Fruit fly (Drosophila melanogaster) whole organism, prepupa: ENCODE results near the gene gwl.

Experiments used
- Blimp-1 ChIP-seq: fragments of 200-800 bp; sonication (Bioruptor generic); optimal IDR thresholded peaks from 3 replicates; lab custom pipeline; 2017; ENCODE audit warnings: missing biosample characterization, missing genetic modification characterization, mild to moderate bottlenecking, moderate library complexity, missing genetic modification reagents
- CG10669 ChIP-seq: fragments of 200-800 bp; sonication (Bioruptor generic); optimal IDR thresholded peaks from 3 replicates; lab custom pipeline; 2018; ENCODE audit warnings: missing biosample characterization, mild to moderate bottlenecking, missing genetic modification characterization, moderate library complexity
- CG11294 ChIP-seq: fragments of 200-800 bp; sonication (Bioruptor generic); IDR thresholded peaks from 2 replicates; pipeline ENCODE4 v1.3.6; 2022; ENCODE audit warnings: missing biosample characterization, missing genetic modification characterization
- CG15336 ChIP-seq: fragments of 200-800 bp; sonication (Bioruptor generic); IDR thresholded peaks from 2 replicates; pipeline ENCODE4 v1.3.6; 2022; ENCODE audit warnings: missing biosample characterization, missing genetic modification characterization
- CG1621 ChIP-seq: fragments of 200-800 bp; sonication (Bioruptor generic); optimal IDR thresholded peaks from 3 replicates; lab custom pipeline; 2018; ENCODE audit warnings: missing biosample characterization, mild to moderate bottlenecking, missing genetic modification characterization
- CG16779 ChIP-seq: fragments of 200-800 bp; sonication (Bioruptor generic); optimal IDR thresholded peaks from 3 replicates; lab custom pipeline; 2017; ENCODE audit warnings: missing biosample characterization, mild to moderate bottlenecking, missing genetic modification characterization
- CG3032 ChIP-seq: fragments of 200-800 bp; optimal IDR thresholded peaks from 2 replicates; lab custom pipeline; 2019; ENCODE audit warnings: missing biosample characterization, mild to moderate bottlenecking, missing genetic modification characterization, moderate library complexity
- CG31627 ChIP-seq: fragments of 200-800 bp; sonication (Bioruptor generic); optimal IDR thresholded peaks from 3 replicates; lab custom pipeline; 2016; ENCODE audit warnings: missing biosample characterization, missing genetic modification characterization
- CG32006 ChIP-seq: fragments of 200-800 bp; sonication (Bioruptor generic); optimal IDR thresholded peaks from 3 replicates; lab custom pipeline; 2017; ENCODE audit warnings: missing biosample characterization, mild to moderate bottlenecking, missing genetic modification characterization
- CG6276 ChIP-seq: fragments of 200-800 bp; sonication (Bioruptor generic); optimal IDR thresholded peaks from 2 replicates; lab custom pipeline; 2017; ENCODE audit warnings: missing biosample characterization, mild to moderate bottlenecking, missing genetic modification characterization
- CG6792 ChIP-seq: fragments of 200-800 bp; sonication (Bioruptor generic); optimal IDR thresholded peaks from 3 replicates; lab custom pipeline; 2016; ENCODE audit warnings: missing biosample characterization, missing genetic modification characterization
- CG6808 ChIP-seq: fragments of 200-800 bp; sonication (Bioruptor generic); optimal IDR thresholded peaks from 3 replicates; lab custom pipeline; 2017; ENCODE audit warnings: missing biosample characterization, missing genetic modification characterization, mild to moderate bottlenecking, moderate library complexity, missing genetic modification reagents
- CG6854 ChIP-seq: fragments of 200-800 bp; sonication (Bioruptor generic); optimal IDR thresholded peaks from 2 replicates; lab custom pipeline; 2017; ENCODE audit warnings: missing biosample characterization, mild to moderate bottlenecking, missing genetic modification characterization
- CG8319 ChIP-seq: fragments of 200-800 bp; sonication (Bioruptor generic); optimal IDR thresholded peaks from 3 replicates; lab custom pipeline; 2016; ENCODE audit warnings: missing biosample characterization, missing genetic modification characterization
- CG8632 ChIP-seq: fragments of 200-800 bp; sonication (Bioruptor generic); optimal IDR thresholded peaks from 3 replicates; lab custom pipeline; 2016; ENCODE audit warnings: missing biosample characterization, missing genetic modification characterization
- CG9139 ChIP-seq: fragments of 200-800 bp; sonication (Bioruptor generic); optimal IDR thresholded peaks from 3 replicates; lab custom pipeline; 2017; ENCODE audit warnings: missing biosample characterization, mild to moderate bottlenecking, missing genetic modification characterization
- Eip78C ChIP-seq: fragments of 200-800 bp; sonication (Bioruptor generic); peaks from one replicate; lab custom pipeline; 2016; ENCODE audit warnings: missing biosample characterization, missing genetic modification characterization
- Ets21C ChIP-seq: fragments of 200-800 bp; sonication (Bioruptor generic); optimal IDR thresholded peaks from 3 replicates; lab custom pipeline; 2016; ENCODE audit warnings: missing biosample characterization, missing genetic modification characterization
- Gug ChIP-seq: fragments of 200-800 bp; sonication (Bioruptor generic); IDR thresholded peaks from 2 replicates; pipeline ENCODE4 v1.3.6; 2022; ENCODE audit warnings: missing biosample characterization, missing genetic modification characterization
- Hr38 ChIP-seq: sonication (Bioruptor generic); optimal IDR thresholded peaks from 2 replicates; lab custom pipeline; 2016; ENCODE audit warnings: missing biosample characterization, missing genetic modification characterization
- Hr4 ChIP-seq: fragments of 200-800 bp; sonication (Bioruptor generic); optimal IDR thresholded peaks from 3 replicates; lab custom pipeline; 2016; ENCODE audit warnings: missing biosample characterization, missing genetic modification characterization
- Lpt ChIP-seq: fragments of 200-800 bp; sonication (Bioruptor generic); optimal IDR thresholded peaks from 3 replicates; lab custom pipeline; 2016; ENCODE audit warnings: missing biosample characterization, missing genetic modification characterization
- Met ChIP-seq: fragments of 200-800 bp; sonication (Bioruptor generic); optimal IDR thresholded peaks from 3 replicates; lab custom pipeline; 2016; ENCODE audit warnings: missing biosample characterization, missing genetic modification characterization
- OdsH ChIP-seq: fragments of 200-800 bp; sonication (Bioruptor generic); optimal IDR thresholded peaks from 3 replicates; lab custom pipeline; 2016; ENCODE audit warnings: missing biosample characterization, missing genetic modification characterization
- Smox ChIP-seq: fragments of 200-800 bp; sonication (Bioruptor generic); optimal IDR thresholded peaks from 3 replicates; lab custom pipeline; 2016; ENCODE audit warnings: missing biosample characterization, missing genetic modification characterization
- Sox14 ChIP-seq: fragments of 200-800 bp; sonication (Bioruptor generic); optimal IDR thresholded peaks from 3 replicates; lab custom pipeline; 2016; ENCODE audit warnings: missing biosample characterization, missing genetic modification characterization
- Sox15 ChIP-seq: fragments of 200-800 bp; sonication (Bioruptor generic); optimal IDR thresholded peaks from 3 replicates; lab custom pipeline; 2016; ENCODE audit warnings: missing biosample characterization, missing genetic modification characterization
- cyc ChIP-seq: fragments of 200-800 bp; sonication (Bioruptor generic); optimal IDR thresholded peaks from 3 replicates; lab custom pipeline; 2016; ENCODE audit warnings: missing biosample characterization, missing genetic modification characterization
- dsx ChIP-seq: fragments of 200-800 bp; optimal IDR thresholded peaks from 3 replicates; lab custom pipeline; 2019; ENCODE audit warnings: missing biosample characterization, mild to moderate bottlenecking, missing genetic modification characterization, moderate library complexity; ENCODE audit not compliant: poor library complexity, severe bottlenecking
- esn ChIP-seq: fragments of 200-800 bp; sonication (Bioruptor generic); optimal IDR thresholded peaks from 2 replicates; lab custom pipeline; 2016; ENCODE audit warnings: missing biosample characterization, mild to moderate bottlenecking, missing genetic modification characterization, moderate library complexity
- fd59A ChIP-seq: fragments of 200-800 bp; sonication (Bioruptor generic); optimal IDR thresholded peaks from 2 replicates; lab custom pipeline; 2017; ENCODE audit warnings: missing biosample characterization, mild to moderate bottlenecking, missing genetic modification characterization, missing genetic modification reagents
- fd85E ChIP-seq: fragments of 200-800 bp; sonication (Bioruptor generic); optimal IDR thresholded peaks from 3 replicates; lab custom pipeline; 2016; ENCODE audit warnings: missing biosample characterization, missing genetic modification characterization
- fkh ChIP-seq: fragments of 200-800 bp; sonication (Bioruptor generic); optimal IDR thresholded peaks from 3 replicates; lab custom pipeline; 2017; ENCODE audit warnings: missing biosample characterization, mild to moderate bottlenecking, missing genetic modification characterization, moderate library complexity
- salr ChIP-seq, 2 experiments: fragments of 200-800 bp; sonication (Bioruptor generic); optimal IDR thresholded peaks; 3 replicates each; lab custom pipeline; 2016 to 2018; ENCODE audit warnings: missing biosample characterization in 2 of 2, missing genetic modification characterization in 2 of 2, mild to moderate bottlenecking in 1 of 2
- spab ChIP-seq: fragments of 200-800 bp; sonication (Bioruptor generic); optimal IDR thresholded peaks from 2 replicates; lab custom pipeline; 2017; ENCODE audit warnings: missing biosample characterization, mild to moderate bottlenecking, missing genetic modification characterization, missing genetic modification reagents
- ss ChIP-seq, 2 experiments: fragments of 200-800 bp; sonication (Bioruptor generic); optimal IDR thresholded peaks; 2 replicates in 1 of 2; 3 replicates in 1 of 2; lab custom pipeline; 2017 to 2018; ENCODE audit warnings: mild to moderate bottlenecking in 2 of 2, missing biosample characterization in 2 of 2, missing genetic modification characterization in 2 of 2, moderate library complexity in 1 of 2
- svp ChIP-seq: fragments of 200-800 bp; sonication (Bioruptor generic); peaks from one replicate; lab custom pipeline; 2016; ENCODE audit warnings: missing biosample characterization, missing genetic modification characterization
- topi ChIP-seq: fragments of 200-800 bp; sonication (Bioruptor generic); optimal IDR thresholded peaks from 3 replicates; lab custom pipeline; 2016; ENCODE audit warnings: missing biosample characterization, missing genetic modification characterization

Gene gwl

DNA sequence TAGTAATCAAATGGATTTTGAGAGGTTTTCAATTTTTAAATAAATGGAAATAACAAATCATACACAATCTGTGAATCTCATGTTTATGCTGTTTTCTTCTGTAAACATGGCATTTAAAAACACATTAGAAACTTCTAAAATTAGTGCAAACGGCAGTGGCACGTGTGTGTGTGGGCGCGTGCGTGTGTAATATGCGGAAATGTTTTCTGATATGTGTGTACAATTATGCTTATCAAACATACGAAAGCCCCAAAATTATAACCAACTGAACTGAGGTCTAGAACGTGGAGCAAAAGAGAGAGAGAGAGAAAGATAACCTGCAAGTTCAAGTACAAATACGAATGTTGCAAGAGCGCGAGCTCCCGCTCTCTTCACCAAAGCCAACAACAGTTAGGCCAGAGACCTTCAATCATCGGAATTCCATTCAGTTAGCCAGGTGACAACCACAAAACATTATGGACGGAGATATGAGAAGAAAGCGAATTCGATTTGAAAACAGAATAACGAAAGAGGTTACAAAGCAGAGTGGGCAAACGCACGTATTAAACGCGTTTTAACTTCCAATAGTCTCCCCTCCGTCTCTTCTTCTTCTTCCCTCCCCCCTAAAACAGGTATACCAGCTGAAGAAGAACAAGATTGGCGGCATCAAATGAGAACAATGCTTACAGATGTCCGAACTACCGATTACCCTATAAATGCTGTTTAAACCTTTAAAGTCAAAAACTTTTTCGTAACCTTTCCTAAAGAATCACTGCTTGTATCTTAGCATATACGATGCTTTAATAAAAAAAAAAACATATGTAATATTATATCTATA lies 4.9 kb upstream of the gwl start (continued):
- TF ChIP-seq CG9139 (GFP tag; lab: Kevin White, UChicago) = peak; percentile 54
- TF ChIP-seq ss (GFP tag; optimal IDR thresholded peaks at IDR 0.05; lab: Kevin White, UChicago) = peak; percentile 80 to 84
- TF ChIP-seq CG31627 (GFP tag; lab: Kevin White, UChicago) = peak; percentile 94
- peak; percentile 89 for TF ChIP-seq CG8632 (GFP tag; lab: Kevin White, UChicago)
- peak; percentile 95 for TF ChIP-seq Smox (GFP tag; lab: Kevin White, UChicago)
- peak; percentile 87 for TF ChIP-seq CG6276 (GFP tag; lab: Kevin White, UChicago)
- TF ChIP-seq CG6792 = peak; percentile 91
- peak; percentile 92 for TF ChIP-seq Sox14
- TF ChIP-seq cyc (GFP tag; lab: Kevin White, UChicago) = peak; percentile 95
- peak; percentile 79 for TF ChIP-seq CG1621 (tag; lab: Kevin White, UChicago)
- TF ChIP-seq spab (GFP tag; lab: Kevin White, UChicago) = peak; percentile 80
- TF ChIP-seq topi (GFP tag; lab: Kevin White, UChicago) = peak; percentile 95
- no peak for TF ChIP-seq Hr38
- TF ChIP-seq CG6854 (GFP tag; lab: Kevin White, UChicago) = peak; percentile 93
- TF ChIP-seq Gug (GFP tag; lab: Robert Waterston, UW) = peak; percentile 87
- TF ChIP-seq dsx (GFP tag; lab: Kevin White, UChicago) = peak; percentile 88
- peak; percentile 97 for TF ChIP-seq esn (GFP tag; lab: Kevin White, UChicago)
- peak; percentile 56 for TF ChIP-seq fkh (GFP tag; lab: Kevin White, UChicago)
- peak; percentile 84 for TF ChIP-seq Hr4 (GFP tag; lab: Kevin White, UChicago)
- TF ChIP-seq CG8319 = peak; percentile 69
- TF ChIP-seq CG3032 (tag; lab: Kevin White, UChicago) = peak; percentile 87
- TF ChIP-seq CG15336 = peak; percentile 95
- peak; percentile 85 for TF ChIP-seq Sox15 (GFP tag; lab: Kevin White, UChicago)
- TF ChIP-seq Lpt (GFP tag; lab: Kevin White, UChicago) = peak; percentile 92
- TF ChIP-seq CG32006 (GFP tag; lab: Kevin White, UChicago) = peak; percentile 94
- TF ChIP-seq fd59A = peak; percentile 81
- peak; percentile 65 to 87 for TF ChIP-seq salr (GFP tag; optimal IDR thresholded peaks at IDR 0.05; lab: Kevin White, UChicago)
- peak; percentile 87 for TF ChIP-seq CG10669 (GFP tag; lab: Kevin White, UChicago)
- TF ChIP-seq OdsH = peak; percentile 95
- TF ChIP-seq Blimp-1 = peak; percentile 84
- TF ChIP-seq CG16779 (tag; lab: Kevin White, UChicago) = peak; percentile 67
- peak; percentile 95 for TF ChIP-seq Met (GFP tag; lab: Kevin White, UChicago)
- TF ChIP-seq CG6808 (GFP tag; lab: Kevin White, UChicago) = peak; percentile 83

DNA sequence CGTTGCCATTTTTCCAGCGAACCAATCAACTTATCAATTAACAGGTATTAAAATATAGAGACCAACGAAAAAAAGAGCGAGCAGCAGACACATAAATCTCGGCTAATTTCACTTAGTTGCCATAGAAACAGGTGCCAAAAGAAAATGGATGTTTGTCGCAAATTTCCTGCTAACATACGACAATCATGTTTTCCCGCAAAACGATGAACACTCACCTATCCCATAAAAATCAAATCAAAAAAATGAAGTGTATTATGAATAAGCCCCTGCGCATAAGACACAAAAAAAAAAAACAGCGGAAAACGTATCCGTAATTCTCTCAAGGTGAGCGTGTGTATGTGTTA lies 4.4 kb upstream of the gwl start:
- peak; percentile 18 for TF ChIP-seq svp (GFP tag; lab: Kevin White, UChicago)
- no peak for TF ChIP-seq esn (GFP tag; lab: Kevin White, UChicago)
- TF ChIP-seq fd85E (GFP tag; lab: Kevin White, UChicago) = no peak
- TF ChIP-seq CG11294 (GFP tag; lab: Robert Waterston, UW) = no peak
- peak; percentile 59 for TF ChIP-seq Eip78C
- TF ChIP-seq Ets21C (GFP tag; lab: Kevin White, UChicago) = no peak
